Fruit fly (Drosophila melanogaster): ENCODE measurements around the gene CG34140.

CG34140 gene

DNA sequence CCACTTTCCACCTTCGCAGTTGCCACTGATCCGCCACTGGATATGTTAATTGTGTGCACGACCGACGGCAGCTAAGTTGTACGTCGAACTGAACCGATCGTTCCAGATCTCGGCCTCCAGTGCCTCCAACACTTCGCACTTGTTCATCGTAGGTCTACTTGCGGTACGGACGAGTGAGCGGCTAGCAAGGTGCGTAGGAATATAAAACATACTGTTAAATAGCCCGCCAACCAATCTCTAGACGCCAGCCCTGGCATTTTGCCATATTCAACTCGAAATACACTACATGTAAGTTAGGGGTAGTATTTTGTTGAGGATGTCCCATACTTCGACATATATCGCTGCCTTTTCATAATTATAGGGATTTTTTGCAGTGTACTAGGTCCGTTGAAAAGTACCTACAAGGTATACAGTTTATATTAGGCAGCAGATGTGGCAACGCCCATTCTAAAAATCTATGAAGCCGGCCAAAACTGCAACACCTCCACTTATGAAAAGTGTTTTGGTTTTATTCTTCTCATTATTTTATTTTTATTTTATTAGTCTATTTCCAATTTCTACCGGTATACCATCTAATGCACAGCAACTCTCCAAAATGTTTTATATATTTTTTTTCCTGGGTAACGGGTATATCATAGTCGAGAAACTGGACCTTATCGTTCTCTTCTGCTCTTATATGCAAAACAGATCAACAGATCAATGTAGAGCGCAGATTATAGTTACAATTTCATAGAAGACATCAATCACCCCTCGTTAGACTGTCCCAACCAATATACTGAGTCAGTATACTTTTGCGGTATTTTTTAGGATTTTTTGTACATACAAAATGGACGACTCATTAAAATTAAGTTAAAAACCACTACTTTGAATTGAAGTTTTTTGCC lies 39.0 kb upstream of the CG34140 start, which contains the start of the genes pyx and CG33229 (continued):
- TF ChIP-seq CG12299 (tag; optimal IDR thresholded peaks at IDR 0.05) (peak; percentile 35), CG6689 (GFP tag; IDR thresholded peaks at IDR 0.05) (peak; percentile 80; the same call in 1 of the 2 replicates), CG18262 (tag; optimal IDR thresholded peaks at IDR 0.05) (peak; percentile 84), Asciz (GFP tag; optimal IDR thresholded peaks at IDR 0.05) (peak; percentile 64), CG13894 (tag; optimal IDR thresholded peaks at IDR 0.05) (peak; percentile 88), CG18619 (GFP tag; optimal IDR thresholded peaks at IDR 0.05) (peak; percentile 87), bbx (GFP tag; IDR thresholded peaks at IDR 0.05; ENCODE audit: partially characterized antibody) (no peak), lmd (GFP tag; IDR thresholded peaks at IDR 0.05) (peak; percentile 91), sna (GFP tag; IDR thresholded peaks at IDR 0.05; ENCODE audit: partially characterized antibody) (peak; percentile 19; the same call in 1 of the 2 replicates), dpn (GFP tag; optimal IDR thresholded peaks at IDR 0.05) (peak; percentile 83 to 90), CG4282 (GFP tag; optimal IDR thresholded peaks at IDR 0.05) (no peak), Pdp1 (GFP tag; optimal IDR thresholded peaks at IDR 0.05) (peak; percentile 67 to 85), CG14965 (GFP tag; optimal IDR thresholded peaks at IDR 0.05; ENCODE audit: borderline replicate concordance) (no peak), crol (GFP tag; IDR thresholded peaks at IDR 0.05) (0 out of 2 replicates have a peak, but pooled peaks have one; percentile 6), Ravus (GFP tag; IDR thresholded peaks at IDR 0.05) (peak; percentile 20), CG9215 (GFP tag; IDR thresholded peaks at IDR 0.05) (peak; percentile 87), gro (GFP tag; optimal IDR thresholded peaks at IDR 0.05) (peak; percentile 75), gt (GFP tag; IDR thresholded peaks at IDR 0.05) (no peak; the same call in 1 of the 2 replicates), ttk (GFP tag; IDR thresholded peaks at IDR 0.05) (peak; percentile 66), gsb (GFP tag; IDR thresholded peaks at IDR 0.05) (peak; percentile 75), CG4854 (GFP tag; optimal IDR thresholded peaks at IDR 0.05) (peak; percentile 80), dimm (GFP tag; IDR thresholded peaks at IDR 0.05) (peak; percentile 38; the same call in 1 of the 2 replicates), fd64A (GFP tag; optimal IDR thresholded peaks at IDR 0.05) (no peak), CG7745 (tag; optimal IDR thresholded peaks at IDR 0.05) (no peak), CG10366 (GFP tag; IDR thresholded peaks at IDR 0.05) (peak; percentile 80), eyg (GFP tag; optimal IDR thresholded peaks at IDR 0.05) (peak; percentile 48), bigmax (GFP tag; optimal IDR thresholded peaks at IDR 0.05) (no peak), corto (GFP tag; optimal IDR thresholded peaks at IDR 0.05) (no peak), grau (tag; optimal IDR thresholded peaks at IDR 0.05) (peak; percentile 89), gcm2 (GFP tag; optimal IDR thresholded peaks at IDR 0.05) (peak; percentile 74), Sox102F (GFP tag; optimal IDR thresholded peaks at IDR 0.05) (peak; percentile 78), CG6254 (GFP tag; optimal IDR thresholded peaks at IDR 0.05) (peak; percentile 33), Six4 (GFP tag; optimal IDR thresholded peaks at IDR 0.05) (peak; percentile 78), CG33557 (GFP tag; optimal IDR thresholded peaks at IDR 0.05) (peak; percentile 41), CG8388 (GFP tag; optimal IDR thresholded peaks at IDR 0.05) (peak; percentile 69), CG1602 (GFP tag; optimal IDR thresholded peaks at IDR 0.05) (peak; percentile 86), CG11085 (GFP tag; IDR thresholded peaks at IDR 0.05) (peak; percentile 72), NFAT (GFP tag; IDR thresholded peaks at IDR 0.05) (peak; percentile 89), CG3281 (GFP tag; optimal IDR thresholded peaks at IDR 0.05) (peak; percentile 81), inv (GFP tag; IDR thresholded peaks at IDR 0.05; ENCODE audit: partially characterized antibody) (no peak), tap (tag; optimal IDR thresholded peaks at IDR 0.05) (peak; percentile 62), CG2120 (GFP tag; optimal IDR thresholded peaks at IDR 0.05) (peak; percentile 96), wdn (GFP tag; IDR thresholded peaks at IDR 0.05) (peak; percentile 75), CG13424 (tag; optimal IDR thresholded peaks at IDR 0.05) (peak; percentile 87), CG9876 (GFP tag; optimal IDR thresholded peaks at IDR 0.05) (peak; percentile 78), cad (GFP tag; optimal IDR thresholded peaks at IDR 0.05) (no peak), Side (GFP tag; optimal IDR thresholded peaks at IDR 0.05) (peak; percentile 57), Nf-YC (tag; optimal IDR thresholded peaks at IDR 0.05) (peak; percentile 81)

All from whole organism, embryonic.